Fruit fly (Drosophila melanogaster) whole organism, embryonic: ENCODE results near the gene Gdi.

ENCODE experiments used
- Antp ChIP-seq: fragments of 200-800 bp; sonication (Bioruptor generic); optimal IDR thresholded peaks from 3 replicates; lab custom pipeline; 2016; ENCODE audit warnings: missing biosample characterization, missing genetic modification characterization
- Awh ChIP-seq: fragments of 200-800 bp; sonication (Bioruptor generic); IDR thresholded peaks from 2 replicates; pipeline ENCODE4, ENCODE4 v1.3.6; 2022; ENCODE audit warnings: missing biosample characterization, missing genetic modification characterization
- BEAF-32 ChIP-seq: fragments of 200-800 bp; sonication (Bioruptor generic); optimal IDR thresholded peaks from 3 replicates; lab custom pipeline; 2017; ENCODE audit warnings: missing biosample characterization, missing genetic modification characterization, mild to moderate bottlenecking, moderate library complexity, missing genetic modification reagents
- Bteb2 ChIP-seq: fragments of 200-800 bp; sonication (Bioruptor generic); optimal IDR thresholded peaks from 2 replicates; lab custom pipeline; 2016; ENCODE audit warnings: missing biosample characterization, missing genetic modification characterization
- CG12744 ChIP-seq: fragments of 200-800 bp; sonication (Bioruptor generic); optimal IDR thresholded peaks from 2 replicates; lab custom pipeline; 2016; ENCODE audit warnings: missing biosample characterization, missing genetic modification characterization
- CG13296 ChIP-seq: fragments of 200-800 bp; sonication (Bioruptor generic); optimal IDR thresholded peaks from 3 replicates; lab custom pipeline; 2018; ENCODE audit warnings: missing biosample characterization, mild to moderate bottlenecking, missing genetic modification characterization
- CG13775 ChIP-seq: fragments of 200-800 bp; sonication (Bioruptor generic); optimal IDR thresholded peaks from 3 replicates; lab custom pipeline; 2017; ENCODE audit warnings: missing biosample characterization, mild to moderate bottlenecking, missing genetic modification characterization
- CG15269 ChIP-seq: fragments of 200-800 bp; sonication (Bioruptor generic); optimal IDR thresholded peaks from 2 replicates; lab custom pipeline; 2018; ENCODE audit warnings: missing biosample characterization, mild to moderate bottlenecking, missing genetic modification characterization, moderate library complexity
- CG16815 ChIP-seq: fragments of 200-800 bp; sonication (Bioruptor generic); optimal IDR thresholded peaks from 3 replicates; lab custom pipeline; 2017; ENCODE audit warnings: missing biosample characterization, mild to moderate bottlenecking, missing genetic modification characterization
- CG17328 ChIP-seq: fragments of 200-800 bp; sonication (Bioruptor generic); IDR thresholded peaks from 2 replicates; pipeline ENCODE4 v1.3.6; 2022; ENCODE audit warnings: missing biosample characterization, missing genetic modification characterization
- CG17361 ChIP-seq: fragments of 200-800 bp; sonication (Bioruptor generic); IDR thresholded peaks from 3 replicates; pipeline ENCODE4 v1.3.6; 2022; ENCODE audit warnings: missing biosample characterization, missing genetic modification characterization
- CG17612 ChIP-seq: fragments of 200-800 bp; sonication (Bioruptor generic); IDR thresholded peaks from 2 replicates; pipeline ENCODE4 v1.3.6; 2022; ENCODE audit warnings: missing biosample characterization, missing genetic modification characterization
- CG18262 ChIP-seq: fragments of 200-800 bp; optimal IDR thresholded peaks from 3 replicates; lab custom pipeline; 2019; ENCODE audit warnings: missing biosample characterization, mild to moderate bottlenecking, missing genetic modification characterization, moderate library complexity
- CG3065 ChIP-seq: fragments of 200-800 bp; sonication (Bioruptor generic); optimal IDR thresholded peaks from 2 replicates; lab custom pipeline; 2016; ENCODE audit warnings: missing biosample characterization, missing genetic modification characterization
- CG3163 ChIP-seq: fragments of 200-800 bp; sonication (Bioruptor generic); optimal IDR thresholded peaks from 3 replicates; lab custom pipeline; 2016; ENCODE audit warnings: missing biosample characterization, missing genetic modification characterization
- CG32532 ChIP-seq: fragments of 200-800 bp; sonication (Bioruptor generic); IDR thresholded peaks from 2 replicates; pipeline ENCODE4 v1.3.6; 2022; ENCODE audit warnings: missing biosample characterization, missing genetic modification characterization
- CG42726 ChIP-seq: fragments of 200-800 bp; sonication (Bioruptor generic); IDR thresholded peaks from 2 replicates; pipeline ENCODE4 v1.3.6; 2022; ENCODE audit warnings: missing biosample characterization, missing genetic modification characterization; ENCODE audit not compliant: partially characterized antibody
- CG4328 ChIP-seq: fragments of 200-800 bp; sonication (Bioruptor generic); optimal IDR thresholded peaks from 3 replicates; lab custom pipeline; 2017; ENCODE audit warnings: missing biosample characterization, missing genetic modification reagents, missing genetic modification characterization
- CG5953 ChIP-seq: fragments of 200-800 bp; sonication (Bioruptor generic); IDR thresholded peaks from 2 replicates; pipeline ENCODE4 v1.3.6; 2022; ENCODE audit warnings: missing biosample characterization, missing genetic modification characterization
- CG6683 ChIP-seq: fragments of 200-800 bp; sonication (Bioruptor generic); optimal IDR thresholded peaks from 2 replicates; lab custom pipeline; 2017; ENCODE audit warnings: missing biosample characterization, mild to moderate bottlenecking, missing genetic modification characterization, missing genetic modification reagents
- CG8359 ChIP-seq: fragments of 200-800 bp; sonication (Bioruptor generic); optimal IDR thresholded peaks from 2 replicates; lab custom pipeline; 2017; ENCODE audit warnings: missing biosample characterization, mild to moderate bottlenecking, missing genetic modification characterization, borderline replicate concordance
- CG8765 ChIP-seq: fragments of 200-800 bp; sonication (Bioruptor generic); IDR thresholded peaks from 2 replicates; pipeline ENCODE4 v1.3.6; 2022; ENCODE audit warnings: missing biosample characterization, missing genetic modification characterization
- Doc2 ChIP-seq: fragments of 200-800 bp; sonication (Bioruptor generic); IDR thresholded peaks from 2 replicates; pipeline ENCODE4 v1.3.6; 2022; ENCODE audit warnings: missing biosample characterization, missing genetic modification characterization
- E2f1 ChIP-seq: fragments of 200-800 bp; sonication (Bioruptor generic); IDR thresholded peaks from 2 replicates; pipeline ENCODE4 v1.3.6; 2022; ENCODE audit warnings: missing biosample characterization, missing genetic modification characterization
- E2f2 ChIP-seq: fragments of 200-800 bp; sonication (Bioruptor generic); IDR thresholded peaks from 2 replicates; pipeline ENCODE4 v1.3.6; 2022; ENCODE audit warnings: missing biosample characterization, missing genetic modification characterization
- Gsc ChIP-seq: fragments of 200-800 bp; sonication (Bioruptor generic); IDR thresholded peaks from 2 replicates; pipeline ENCODE4 v1.3.6; 2022; ENCODE audit warnings: missing biosample characterization, missing genetic modification characterization
- HHEX ChIP-seq: fragments of 200-800 bp; sonication (Bioruptor generic); optimal IDR thresholded peaks from 3 replicates; lab custom pipeline; 2017; ENCODE audit warnings: missing biosample characterization, mild to moderate bottlenecking, missing genetic modification characterization, missing genetic modification reagents
- Lim3 ChIP-seq: fragments of 200-800 bp; sonication (Bioruptor generic); IDR thresholded peaks from 2 replicates; pipeline ENCODE4 v1.3.6; 2022; ENCODE audit warnings: missing biosample characterization, missing genetic modification characterization
- Lpt ChIP-seq: fragments of >200 bp; optimal IDR thresholded peaks from 2 replicates; lab custom pipeline; 2018; ENCODE audit warnings: missing biosample characterization, missing genetic modification characterization
- Med ChIP-seq: fragments of 200-800 bp; sonication (Bioruptor generic); peaks from one replicate; lab custom pipeline; 2016; ENCODE audit warnings: missing biosample characterization, missing genetic modification characterization, mild to moderate bottlenecking, inconsistent platforms, moderate library complexity
- NC2α ChIP-seq: fragments of 200-800 bp; sonication (Bioruptor generic); optimal IDR thresholded peaks from 2 replicates; lab custom pipeline; 2016; ENCODE audit warnings: missing biosample characterization, missing genetic modification characterization
- NfI ChIP-seq: fragments of 200-800 bp; sonication (Bioruptor generic); optimal IDR thresholded peaks from 3 replicates; lab custom pipeline; 2018; ENCODE audit warnings: missing biosample characterization, mild to moderate bottlenecking, missing genetic modification characterization, moderate library complexity
- Optix ChIP-seq: fragments of 200-800 bp; sonication (Bioruptor generic); IDR thresholded peaks from 3 replicates; pipeline ENCODE4 v1.3.6; 2022; ENCODE audit warnings: missing biosample characterization, missing genetic modification characterization
- Sin3A ChIP-seq: fragments of >200 bp; optimal IDR thresholded peaks from 2 replicates; lab custom pipeline; 2018
- Sry-δ ChIP-seq: fragments of 200-800 bp; sonication (Bioruptor generic); optimal IDR thresholded peaks from 2 replicates; lab custom pipeline; 2016; ENCODE audit warnings: missing biosample characterization, missing genetic modification characterization
- Trl ChIP-seq, 3 experiments: fragments of >200 bp in 2 of 3; fragments of 200-800 bp in 1 of 3; sonication (Bioruptor generic) in 1 of 3; optimal IDR thresholded peaks; 2 replicates in 1 of 3; 3 replicates in 2 of 3; lab custom pipeline; 2016 to 2017; ENCODE audit warnings: missing biosample characterization in 1 of 3, missing genetic modification characterization in 1 of 3
- al ChIP-seq: fragments of 200-800 bp; sonication (Bioruptor generic); IDR thresholded peaks from 2 replicates; pipeline ENCODE4 v1.3.6; 2022; ENCODE audit warnings: missing biosample characterization, missing genetic modification characterization
- ap ChIP-seq: fragments of 200-800 bp; sonication (Bioruptor generic); IDR thresholded peaks from 2 replicates; pipeline ENCODE4 v1.3.6; 2022; ENCODE audit warnings: missing biosample characterization, missing genetic modification characterization
- az2 ChIP-seq: fragments of 200-800 bp; sonication (Bioruptor generic); optimal IDR thresholded peaks from 3 replicates; lab custom pipeline; 2016; ENCODE audit warnings: missing biosample characterization, missing genetic modification characterization
- br ChIP-seq: fragments of >200 bp; optimal IDR thresholded peaks from 2 replicates; lab custom pipeline; 2017
- cato ChIP-seq: fragments of 200-800 bp; sonication (Bioruptor generic); optimal IDR thresholded peaks from 2 replicates; lab custom pipeline; 2016; ENCODE audit warnings: missing biosample characterization, missing genetic modification characterization, borderline replicate concordance
- cwo ChIP-seq: fragments of 200-800 bp; sonication (Bioruptor generic); optimal IDR thresholded peaks from 3 replicates; lab custom pipeline; 2017; ENCODE audit warnings: missing biosample characterization, missing genetic modification characterization, mild to moderate bottlenecking, moderate library complexity, missing genetic modification reagents
- dysf ChIP-seq: fragments of 200-800 bp; sonication (Bioruptor generic); IDR thresholded peaks from 3 replicates; pipeline ENCODE4 v1.3.6; 2022; ENCODE audit warnings: missing biosample characterization, missing genetic modification characterization
- ems ChIP-seq: fragments of 200-800 bp; sonication (Bioruptor generic); optimal IDR thresholded peaks from 3 replicates; lab custom pipeline; 2016; ENCODE audit warnings: missing biosample characterization, missing genetic modification characterization
- exex ChIP-seq: fragments of 200-800 bp; sonication (Bioruptor generic); optimal IDR thresholded peaks from 4 replicates; lab custom pipeline; 2018; ENCODE audit warnings: missing biosample characterization, mild to moderate bottlenecking, missing genetic modification characterization, moderate library complexity
- fru ChIP-seq: fragments of >200 bp; optimal IDR thresholded peaks from 2 replicates; lab custom pipeline; 2017
- ftz-f1 ChIP-seq: fragments of 200-800 bp; sonication (Bioruptor generic); optimal IDR thresholded peaks from 2 replicates; lab custom pipeline; 2016; ENCODE audit warnings: missing biosample characterization, missing genetic modification characterization
- gsb ChIP-seq: fragments of 200-800 bp; sonication (Bioruptor generic); IDR thresholded peaks from 2 replicates; pipeline ENCODE4 v1.3.6; 2022; ENCODE audit warnings: missing biosample characterization, missing genetic modification characterization
- ken ChIP-seq: fragments of 200-800 bp; sonication (Bioruptor generic); IDR thresholded peaks from 3 replicates; pipeline ENCODE4 v1.3.6; 2022; ENCODE audit warnings: missing biosample characterization, missing genetic modification characterization
- p53 ChIP-seq: fragments of 200-800 bp; sonication (Bioruptor generic); optimal IDR thresholded peaks from 2 replicates; lab custom pipeline; 2016; ENCODE audit warnings: missing biosample characterization, missing genetic modification characterization
- pnt ChIP-seq: fragments of 200-800 bp; sonication (Bioruptor generic); optimal IDR thresholded peaks from 3 replicates; lab custom pipeline; 2016; ENCODE audit warnings: missing biosample characterization, missing genetic modification characterization
- sens ChIP-seq: fragments of 200-800 bp; sonication (Bioruptor generic); peaks from one replicate; lab custom pipeline; 2016; ENCODE audit warnings: missing biosample characterization, missing genetic modification characterization
- ssp ChIP-seq: fragments of 200-800 bp; sonication (Bioruptor generic); IDR thresholded peaks from 2 replicates; pipeline ENCODE4 v1.3.6; 2022; ENCODE audit warnings: missing biosample characterization, missing genetic modification characterization
- usp ChIP-seq: fragments of >200 bp; optimal IDR thresholded peaks from 2 replicates; lab custom pipeline; 2017; ENCODE audit warnings: missing biosample characterization, missing genetic modification characterization

Gene Gdi

dm6 chr2L:9509653-9510052, 15.0 kb upstream of the Gdi start (continued):
- TF ChIP-seq Lpt (GFP tag; lab: Kevin White, UChicago), result no peak
- no peak for TF ChIP-seq CG17328 (GFP tag; lab: Robert Waterston, UW)
- TF ChIP-seq Trl (optimal IDR thresholded peaks at IDR 0.05; lab: Kevin White, UChicago), result no peak
- peak; percentile 25 for TF ChIP-seq Trl (GFP tag; optimal IDR thresholded peaks at IDR 0.05; lab: Kevin White, UChicago)
- TF ChIP-seq Med (GFP tag; lab: Kevin White, UChicago), result peak; percentile 90
- no peak for TF ChIP-seq Awh (GFP tag; lab: Robert Waterston, UW)
- TF ChIP-seq sens (GFP tag; lab: Kevin White, UChicago), result peak; percentile 73
- no peak for TF ChIP-seq NfI (GFP tag; lab: Kevin White, UChicago)
- TF ChIP-seq al (GFP tag; lab: Robert Waterston, UW), result no peak
- TF ChIP-seq CG15269 (tag; lab: Kevin White, UChicago), result peak; percentile 14
- TF ChIP-seq E2f2, result peak; percentile 35
- 0 out of 2 replicates have a peak, but pooled peaks have one; percentile 30 for TF ChIP-seq gsb (GFP tag; lab: Robert Waterston, UW)
- no peak for TF ChIP-seq CG17361
- no peak for TF ChIP-seq Bteb2 (GFP tag; lab: Kevin White, UChicago)
- no peak for TF ChIP-seq Sry-δ
- TF ChIP-seq CG3065 (GFP tag; lab: Kevin White, UChicago), result no peak
- TF ChIP-seq exex (tag; lab: Kevin White, UChicago), result no peak
- no peak for TF ChIP-seq ftz-f1 (GFP tag; lab: Kevin White, UChicago)
- no peak for TF ChIP-seq ems (GFP tag; lab: Kevin White, UChicago)
- TF ChIP-seq CG16815 (GFP tag; lab: Kevin White, UChicago), result no peak
- TF ChIP-seq Gsc (GFP tag; lab: Robert Waterston, UW), result no peak
- TF ChIP-seq Sin3A, result no peak
- no peak for TF ChIP-seq BEAF-32 (GFP tag; lab: Kevin White, UChicago)
- no peak for TF ChIP-seq CG5953 (GFP tag; lab: Robert Waterston, UW)
- TF ChIP-seq ap, result no peak
- TF ChIP-seq Optix (GFP tag; lab: Robert Waterston, UW), result no peak
- TF ChIP-seq ken (GFP tag; lab: Robert Waterston, UW), result no peak
- no peak for TF ChIP-seq CG18262 (tag; lab: Kevin White, UChicago)
- no peak; the same call in 1 of the 2 replicates for TF ChIP-seq E2f1 (GFP tag; lab: Robert Waterston, UW)
- no peak for TF ChIP-seq fru (lab: Kevin White, UChicago)
- TF ChIP-seq cato (GFP tag; lab: Kevin White, UChicago), result no peak
- no peak for TF ChIP-seq CG8765 (GFP tag; lab: Robert Waterston, UW)
- TF ChIP-seq CG17612 (GFP tag; lab: Robert Waterston, UW), result no peak
- no peak for TF ChIP-seq br
- TF ChIP-seq ssp (GFP tag; lab: Robert Waterston, UW), result no peak
- no peak for TF ChIP-seq usp (GFP tag; lab: Kevin White, UChicago)
- no peak for TF ChIP-seq CG13775 (GFP tag; lab: Kevin White, UChicago)
- TF ChIP-seq CG12744, result no peak
- no peak for TF ChIP-seq Antp (GFP tag; lab: Kevin White, UChicago)
- no peak for TF ChIP-seq Lim3
- TF ChIP-seq HHEX (GFP tag; lab: Kevin White, UChicago), result peak; percentile 53
- no peak for TF ChIP-seq Doc2 (GFP tag; lab: Robert Waterston, UW)
- peak; percentile 77 for TF ChIP-seq CG13296 (GFP tag; lab: Kevin White, UChicago)
- TF ChIP-seq pnt (GFP tag; lab: Kevin White, UChicago), result no peak
- TF ChIP-seq CG8359 (GFP tag; lab: Kevin White, UChicago), result no peak
- TF ChIP-seq CG3163 (GFP tag; lab: Kevin White, UChicago), result no peak
- peak; percentile 45 for TF ChIP-seq cwo (GFP tag; lab: Kevin White, UChicago)
- peak; percentile 11 for TF ChIP-seq CG6683 (GFP tag; lab: Kevin White, UChicago)
- no peak for TF ChIP-seq p53 (GFP tag; lab: Kevin White, UChicago)
- no peak for TF ChIP-seq CG32532 (GFP tag; lab: Robert Waterston, UW)
- TF ChIP-seq CG4328 (GFP tag; lab: Kevin White, UChicago), result peak; percentile 4
- no peak for TF ChIP-seq NC2α (GFP tag; lab: Kevin White, UChicago)
- TF ChIP-seq az2 (GFP tag; lab: Kevin White, UChicago), result no peak
- no peak for TF ChIP-seq CG42726 (GFP tag; lab: Robert Waterston, UW)
- TF ChIP-seq dysf, result no peak
